Worm (Caenorhabditis elegans) whole organism, L2 larva: Measurements from ENCODE around the gene sdz-37.

Experiments used
- C34F6.9 ChIP-seq: fragments of 150-350 bp; optimal IDR thresholded peaks from 2 replicates; lab custom pipeline; 2014; ENCODE audit warnings: missing biosample characterization, missing genetic modification characterization
- F13H6.1 ChIP-seq: sonication (generic microtip); optimal IDR thresholded peaks from 2 replicates; lab custom pipeline; 2016; ENCODE audit warnings: missing genetic modification characterization, missing compliant biosample characterization
- R02D3.7 ChIP-seq: fragments of 150-350 bp; optimal IDR thresholded peaks from 2 replicates; lab custom pipeline; 2014; ENCODE audit warnings: missing biosample characterization, missing genetic modification characterization
- aly-2 ChIP-seq: fragments of 150-350 bp; optimal IDR thresholded peaks from 2 replicates; lab custom pipeline; 2014; ENCODE audit warnings: missing biosample characterization, missing genetic modification characterization
- ama-1 ChIP-seq: fragments of 150-350 bp; optimal IDR thresholded peaks from 2 replicates; lab custom pipeline; 2018; ENCODE audit warnings: inconsistent platforms
- ceh-16 ChIP-seq: fragments of 150-350 bp; optimal IDR thresholded peaks from 2 replicates; lab custom pipeline; 2014; ENCODE audit warnings: missing biosample characterization, missing genetic modification characterization
- ceh-82 ChIP-seq: fragments of 150-350 bp; optimal IDR thresholded peaks from 2 replicates; lab custom pipeline; 2014; ENCODE audit warnings: missing biosample characterization, missing genetic modification characterization
- dmd-4 ChIP-seq: sonication (generic microtip); optimal IDR thresholded peaks from 2 replicates; lab custom pipeline; 2017; ENCODE audit warnings: missing biosample characterization, missing genetic modification characterization
- egl-27 ChIP-seq: sonication (generic microtip); optimal IDR thresholded peaks from 3 replicates; lab custom pipeline; 2017; ENCODE audit warnings: missing biosample characterization, missing genetic modification reagents, missing genetic modification characterization
- elt-1 ChIP-seq: fragments of 150-350 bp; optimal IDR thresholded peaks from 2 replicates; lab custom pipeline; 2014; ENCODE audit warnings: missing biosample characterization, missing genetic modification characterization
- fos-1 ChIP-seq: fragments of 150-350 bp; optimal IDR thresholded peaks from 2 replicates; lab custom pipeline; 2014; ENCODE audit warnings: missing biosample characterization, missing genetic modification characterization
- gmeb-1 ChIP-seq: fragments of 150-350 bp; optimal IDR thresholded peaks from 2 replicates; lab custom pipeline; 2014; ENCODE audit warnings: missing biosample characterization, missing genetic modification characterization
- lin-11 ChIP-seq: fragments of 150-350 bp; sonication (generic microtip); optimal IDR thresholded peaks from 2 replicates; lab custom pipeline; 2014; ENCODE audit warnings: missing biosample characterization, missing genetic modification characterization, inconsistent platforms, mixed read lengths
- lin-13 ChIP-seq: fragments of 150-350 bp; optimal IDR thresholded peaks from 2 replicates; lab custom pipeline; 2014; ENCODE audit warnings: missing biosample characterization, missing genetic modification reagents, missing genetic modification characterization
- lin-39 ChIP-seq: fragments of 150-350 bp; optimal IDR thresholded peaks from 2 replicates; lab custom pipeline; 2014; ENCODE audit warnings: missing biosample characterization, missing genetic modification reagents, missing genetic modification characterization
- lsy-2 ChIP-seq, 2 experiments: fragments of 150-350 bp in 1 of 2; sonication (generic microtip) in 1 of 2; optimal IDR thresholded peaks; 2 replicates each; lab custom pipeline; 2014 to 2017; ENCODE audit warnings: missing biosample characterization in 2 of 2, missing genetic modification characterization in 2 of 2
- mab-5 ChIP-seq: fragments of 150-350 bp; optimal IDR thresholded peaks from 2 replicates; lab custom pipeline; 2014; ENCODE audit warnings: missing biosample characterization, missing genetic modification characterization
- mbf-1 ChIP-seq: sonication (generic microtip); optimal IDR thresholded peaks from 2 replicates; lab custom pipeline; 2017; ENCODE audit warnings: missing biosample characterization, missing genetic modification characterization
- mdl-1 ChIP-seq, 2 experiments: fragments of 150-350 bp in 1 of 2; sonication (generic microtip) in 1 of 2; optimal IDR thresholded peaks; 2 replicates each; lab custom pipeline; 2017; ENCODE audit warnings: missing biosample characterization in 2 of 2, missing genetic modification characterization in 2 of 2
- nhr-12 ChIP-seq: fragments of 150-350 bp; optimal IDR thresholded peaks from 2 replicates; lab custom pipeline; 2014; ENCODE audit warnings: missing biosample characterization, missing genetic modification characterization
- nhr-129 ChIP-seq: fragments of 150-350 bp; optimal IDR thresholded peaks from 2 replicates; lab custom pipeline; 2014; ENCODE audit warnings: missing biosample characterization, missing genetic modification characterization
- nhr-25 ChIP-seq: fragments of 150-350 bp; sonication (generic microtip); optimal IDR thresholded peaks from 3 replicates; lab custom pipeline; 2014; ENCODE audit warnings: missing biosample characterization, missing genetic modification characterization
- nhr-6 ChIP-seq: fragments of 150-350 bp; optimal IDR thresholded peaks from 2 replicates; lab custom pipeline; 2014; ENCODE audit warnings: missing biosample characterization, missing genetic modification characterization
- nhr-77 ChIP-seq: fragments of 150-350 bp; optimal IDR thresholded peaks from 2 replicates; lab custom pipeline; 2014; ENCODE audit warnings: missing biosample characterization, missing genetic modification characterization
- peb-1 ChIP-seq: fragments of 150-350 bp; optimal IDR thresholded peaks from 2 replicates; lab custom pipeline; 2014; ENCODE audit warnings: missing biosample characterization, missing genetic modification characterization
- sem-4 ChIP-seq: fragments of 150-350 bp; optimal IDR thresholded peaks from 2 replicates; lab custom pipeline; 2014; ENCODE audit warnings: missing biosample characterization, missing genetic modification reagents, missing genetic modification characterization
- sma-9 ChIP-seq, 2 experiments: fragments of 150-350 bp in 1 of 2; sonication (generic microtip) in 1 of 2; optimal IDR thresholded peaks; 2 replicates each; lab custom pipeline; 2014 to 2016; ENCODE audit warnings: missing genetic modification characterization in 2 of 2, mild to moderate bottlenecking in 1 of 2, missing biosample characterization in 1 of 2, missing compliant biosample characterization in 1 of 2, missing genetic modification reagents in 1 of 2, moderate library complexity in 1 of 2
- snpc-4 ChIP-seq: fragments of 150-350 bp; optimal IDR thresholded peaks from 2 replicates; lab custom pipeline; 2014; ENCODE audit warnings: missing biosample characterization, missing genetic modification characterization
- unc-39 ChIP-seq: fragments of 150-350 bp; optimal IDR thresholded peaks from 2 replicates; lab custom pipeline; 2014; ENCODE audit warnings: missing biosample characterization, missing genetic modification characterization
- unc-55 ChIP-seq: fragments of 150-350 bp; sonication (generic microtip); optimal IDR thresholded peaks from 3 replicates; lab custom pipeline; 2014; ENCODE audit warnings: missing biosample characterization, missing genetic modification reagents, missing genetic modification characterization
- zag-1 ChIP-seq: fragments of 150-350 bp; optimal IDR thresholded peaks from 2 replicates; lab custom pipeline; 2014; ENCODE audit warnings: missing biosample characterization, missing genetic modification characterization
- ztf-1 ChIP-seq: fragments of 200-800 bp; sonication (Bioruptor generic); conservative IDR thresholded peaks from 2 replicates; pipeline ENCODE4 v1.3.6; 2022; ENCODE audit warnings: missing genetic modification characterization, missing compliant biosample characterization
- ztf-11 ChIP-seq: sonication (generic microtip); optimal IDR thresholded peaks from 2 replicates; lab custom pipeline; 2017; ENCODE audit warnings: missing biosample characterization, missing genetic modification characterization
- ztf-4 ChIP-seq: fragments of 150-350 bp; optimal IDR thresholded peaks from 2 replicates; lab custom pipeline; 2014; ENCODE audit warnings: missing biosample characterization, missing genetic modification characterization

Gene sdz-37

DNA sequence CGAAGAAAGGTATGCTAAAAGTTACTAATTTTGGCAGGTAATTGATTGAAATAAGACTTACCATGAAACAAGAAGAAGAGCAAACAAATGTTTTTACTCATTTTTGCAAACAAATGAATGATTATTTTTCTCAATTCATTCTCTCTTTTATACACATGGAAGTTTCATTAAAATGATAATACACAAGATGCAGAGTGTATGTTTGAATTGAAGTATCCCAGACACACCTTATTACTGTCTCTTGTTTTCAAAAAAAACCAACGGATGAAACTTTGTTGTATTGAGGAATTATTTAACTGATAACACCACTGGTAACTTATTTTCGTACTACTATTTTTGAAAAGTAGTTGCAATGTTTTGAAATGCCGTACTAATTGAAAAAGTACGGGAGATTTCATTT is 14.7 kb downstream of the sdz-37 start, which contains the start of gene clec-59:
Gene clec-59 (minus strand): TSS at position 101 of the 400 bp plus-strand sequence.
- TF ChIP-seq nhr-129 (tag; lab: Kevin White, UChicago): no peak

DNA sequence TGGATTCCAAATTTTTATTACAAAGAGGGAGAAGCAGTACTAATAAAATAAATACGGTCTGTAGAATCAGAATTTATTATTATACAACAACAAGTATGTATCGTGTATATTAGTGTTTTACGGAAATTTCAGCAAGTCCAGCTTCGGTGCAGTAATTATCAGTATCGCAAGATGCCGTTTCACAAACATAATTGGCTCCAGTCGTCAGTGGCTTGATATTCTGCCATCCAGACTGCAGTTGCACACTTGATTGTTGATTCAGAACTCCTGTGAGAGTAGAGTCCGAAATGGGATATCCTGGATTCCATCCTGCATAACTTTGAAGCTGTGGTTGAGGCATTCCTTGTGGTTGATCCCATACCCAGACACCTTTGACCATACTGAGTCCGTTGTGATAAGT is 15.4 kb downstream of the sdz-37 start:
- TF ChIP-seq ztf-1 (GFP tag; lab: Robert Waterston, UW) (no peak), egl-27 (tag; lab: Kevin White, UChicago) (no peak), elt-1 (tag; lab: Kevin White, UChicago) (no peak), aly-2 (tag; lab: Kevin White, UChicago) (no peak), C34F6.9 (tag; lab: Kevin White, UChicago) (no peak)

DNA sequence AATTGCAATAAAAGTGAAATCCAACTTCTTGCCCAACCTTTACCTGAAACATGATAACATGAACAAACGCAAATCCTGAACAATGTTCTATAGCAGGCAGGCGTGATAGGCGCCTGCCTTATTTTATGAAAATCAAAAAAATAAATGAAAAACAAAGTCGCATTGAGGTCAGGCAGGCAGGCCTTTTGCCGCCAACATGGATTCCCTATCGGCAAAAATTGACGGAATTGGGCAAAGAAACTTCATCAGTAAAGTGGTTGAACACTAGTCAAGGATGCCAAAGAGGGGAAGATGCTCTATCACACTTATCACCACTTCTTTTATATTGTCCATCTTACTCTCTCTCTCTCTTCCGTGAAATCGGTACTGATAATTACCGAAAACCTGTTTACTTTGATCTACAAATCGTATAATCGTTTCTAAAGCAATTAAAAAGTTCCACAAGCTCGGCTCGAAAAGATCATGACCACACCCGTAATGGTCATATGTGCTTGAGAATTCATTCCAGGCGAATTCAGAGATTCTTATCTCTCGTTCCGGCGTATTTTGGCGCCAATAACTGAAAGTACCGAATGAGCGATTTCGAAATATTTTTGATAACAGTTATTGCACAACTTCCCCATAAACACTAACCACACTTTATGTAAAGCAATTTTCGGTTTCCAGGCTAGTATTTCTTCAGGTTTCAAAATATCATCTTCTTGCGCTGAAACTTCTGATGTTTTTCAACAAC is 17.3 kb downstream of the sdz-37 start, which contains the start of the genes clec-60 and ZK666.11:
Gene clec-60 (minus strand): TSS at position 51 of the 733 bp plus-strand sequence.
Gene ZK666.11 (plus strand): TSS at position 699 of the 733 bp plus-strand sequence.
- TF ChIP-seq fos-1 (tag; lab: Kevin White, UChicago) (peak; percentile 28), ama-1 (lab: Kevin White, UChicago) (no peak)
- TF ChIP-seq, all 48 proteins: peak for 1

DNA sequence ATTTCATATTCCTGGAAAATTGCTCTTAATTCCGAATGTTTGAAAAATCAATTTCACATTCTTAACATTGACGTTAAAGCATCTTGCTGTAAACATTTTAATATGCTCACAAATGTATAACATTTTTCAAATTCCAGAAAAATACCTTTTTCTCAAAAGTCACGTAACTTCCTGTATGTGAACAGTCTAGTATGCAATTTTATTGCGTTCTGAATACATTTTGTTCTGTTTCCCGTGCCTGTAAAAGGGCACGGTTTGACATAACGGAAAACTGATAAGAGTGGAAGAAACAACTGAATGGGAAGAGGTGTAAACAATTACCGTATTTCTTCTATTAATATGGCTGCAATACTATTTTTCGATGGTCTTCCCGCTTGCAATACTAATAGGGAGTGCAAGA is 18.2 kb downstream of the sdz-37 start:
- peak; percentile 24 for TF ChIP-seq fos-1 (tag; lab: Kevin White, UChicago)
- no peak for TF ChIP-seq zag-1 (tag; lab: Kevin White, UChicago)
- no peak for TF ChIP-seq F13H6.1 (tag; lab: Kevin White, UChicago)
- TF ChIP-seq, all 48 proteins: peak for 1

DNA sequence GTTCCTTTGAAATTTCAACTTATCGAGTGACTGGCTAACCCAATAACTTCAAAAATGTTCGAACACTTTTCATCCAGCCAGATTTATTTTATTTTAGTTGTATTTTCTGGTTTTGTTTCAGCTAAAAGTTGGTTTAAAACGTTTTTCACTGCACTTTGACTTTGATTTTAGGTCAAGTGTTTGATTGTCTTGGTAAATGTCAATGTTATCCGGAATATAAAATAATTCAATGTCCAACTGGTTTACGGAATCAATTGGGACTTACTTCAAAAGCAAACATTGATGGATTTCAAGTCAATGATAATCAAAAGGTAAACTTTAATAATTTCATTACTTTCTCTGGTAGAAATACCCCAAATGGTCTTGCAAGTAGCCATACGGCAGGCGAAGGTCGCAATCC is 19.2 kb downstream of the sdz-37 start:
- TF ChIP-seq mab-5 (tag; lab: Kevin White, UChicago) (no peak), gmeb-1 (no peak), ceh-16 (tag; lab: Kevin White, UChicago) (no peak), aly-2 (tag; lab: Kevin White, UChicago) (no peak), sem-4 (tag; lab: Kevin White, UChicago) (no peak), zag-1 (tag; lab: Kevin White, UChicago) (no peak), nhr-6 (tag; lab: Kevin White, UChicago) (no peak), nhr-12 (tag; lab: Kevin White, UChicago) (no peak), ceh-82 (tag; lab: Kevin White, UChicago) (no peak), dmd-4 (no peak), nhr-25 (tag; lab: Kevin White, UChicago) (no peak), R02D3.7 (tag; lab: Kevin White, UChicago) (no peak), unc-55 (GFP tag; lab: Kevin White, UChicago) (no peak), snpc-4 (tag; lab: Kevin White, UChicago) (no peak), mdl-1 (tag; optimal IDR thresholded peaks at IDR 0.05; lab: Kevin White, UChicago) (no peak), ztf-1 (GFP tag; lab: Robert Waterston, UW) (no peak)

DNA sequence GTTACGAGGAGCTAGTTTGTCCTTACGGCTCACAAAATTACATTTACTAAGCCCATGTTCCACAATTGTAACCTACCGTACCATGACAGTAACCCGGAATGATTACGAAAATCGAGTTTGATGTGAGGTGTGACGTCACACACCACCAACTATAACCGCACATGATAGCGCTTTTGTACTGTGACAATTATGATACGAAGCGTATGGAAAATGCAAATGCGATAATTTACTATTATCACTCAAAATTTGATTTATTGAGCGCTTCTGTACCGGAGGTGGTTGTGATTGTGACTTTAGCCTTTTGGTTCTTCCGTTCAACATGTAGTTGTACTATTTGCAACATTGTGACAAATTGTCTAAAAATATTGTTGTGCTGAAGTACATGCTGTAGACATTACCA is 21.0 kb downstream of the sdz-37 start:
- TF ChIP-seq ceh-16 (tag; lab: Kevin White, UChicago) (no peak), zag-1 (tag; lab: Kevin White, UChicago) (no peak), fos-1 (tag; lab: Kevin White, UChicago) (peak; percentile 55), lin-39 (tag; lab: Kevin White, UChicago) (no peak), nhr-77 (tag; lab: Kevin White, UChicago) (no peak), nhr-12 (tag; lab: Kevin White, UChicago) (no peak), ztf-1 (GFP tag; lab: Robert Waterston, UW) (no peak)

DNA sequence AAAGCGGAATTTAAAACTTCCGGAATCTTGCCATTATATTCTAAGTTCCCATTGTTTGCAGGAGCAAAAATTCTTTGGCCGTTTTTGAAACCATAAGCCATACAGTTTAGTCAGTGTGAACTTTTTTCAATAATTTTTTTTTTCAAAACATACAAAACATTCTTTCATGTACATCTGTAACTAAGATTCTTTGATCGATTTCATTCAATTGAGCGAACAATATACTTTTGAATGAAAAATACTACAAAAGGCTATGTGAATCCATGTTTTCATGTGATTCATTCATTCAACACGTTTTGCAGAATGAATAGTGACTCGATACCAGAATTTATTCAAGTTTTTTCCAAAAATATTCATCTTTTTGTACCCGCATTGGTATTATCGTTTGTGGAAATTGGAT is 22.1 kb downstream of the sdz-37 start, which contains the start of gene ZK666.15:
Gene ZK666.15 (plus strand): TSS at position 301 of the 400 bp plus-strand sequence.
- TF ChIP-seq ztf-11 (tag; lab: Kevin White, UChicago): no peak
- no peak for TF ChIP-seq peb-1 (tag; lab: Kevin White, UChicago)
- no peak for TF ChIP-seq unc-39 (tag; lab: Kevin White, UChicago)
- TF ChIP-seq mbf-1 (tag; lab: Kevin White, UChicago): no peak
- TF ChIP-seq ztf-1 (GFP tag; lab: Robert Waterston, UW): no peak
- no peak for TF ChIP-seq nhr-12 (tag; lab: Kevin White, UChicago)
- TF ChIP-seq lin-13: no peak
- TF ChIP-seq lsy-2 (tag; optimal IDR thresholded peaks at IDR 0.05; lab: Kevin White, UChicago): no peak
- no peak for TF ChIP-seq ceh-16 (tag; lab: Kevin White, UChicago)
- no peak for TF ChIP-seq ztf-4 (tag; lab: Kevin White, UChicago)
- TF ChIP-seq sma-9 (GFP tag; optimal IDR thresholded peaks at IDR 0.05; lab: Kevin White, UChicago): no peak
- TF ChIP-seq sma-9 (tag; optimal IDR thresholded peaks at IDR 0.05; lab: Kevin White, UChicago): no peak
- no peak for TF ChIP-seq mdl-1 (tag; optimal IDR thresholded peaks at IDR 0.05; lab: Kevin White, UChicago)
- no peak for TF ChIP-seq fos-1 (tag; lab: Kevin White, UChicago)
- no peak for TF ChIP-seq zag-1 (tag; lab: Kevin White, UChicago)
- TF ChIP-seq lin-11: no peak
